Fruit fly (Drosophila melanogaster) Kc167 (cell line): ENCODE results near the gene CG31231.

Source experiments
- Myc ChIP-seq: fragments of >200 bp; optimal IDR thresholded peaks from 2 replicates; lab custom pipeline; 2017; ENCODE audit warnings: missing external identifiers
- Sin3A ChIP-seq: fragments of >200 bp; optimal IDR thresholded peaks from 2 replicates; lab custom pipeline; 2018; ENCODE audit warnings: missing external identifiers
- h ChIP-seq: fragments of >200 bp; optimal IDR thresholded peaks from 3 replicates; lab custom pipeline; 2018; ENCODE audit warnings: missing external identifiers
- insv ChIP-seq: fragments of >200 bp; optimal IDR thresholded peaks from 3 replicates; lab custom pipeline; 2018; ENCODE audit warnings: missing external identifiers
- psq ChIP-seq: fragments of >200 bp; optimal IDR thresholded peaks from 2 replicates; lab custom pipeline; 2017; ENCODE audit warnings: missing external identifiers
- ttk ChIP-seq: sonication (Bioruptor generic); optimal IDR thresholded peaks from 2 replicates; lab custom pipeline; 2017; ENCODE audit warnings: missing external identifiers

CG31231 gene

dm6 chr3R:18658945-18659642 is 6.1 kb upstream of the CG31231 start, which contains the start of the genes CG31224 and CstF64:
CG31224 (minus strand) TSS chr3R:18659309.
CstF64 (plus strand) TSS chr3R:18659618.
- no peak for TF ChIP-seq Sin3A (lab: Kevin White, UChicago)
- no peak for TF ChIP-seq psq
- TF ChIP-seq h, result no peak
- no peak for TF ChIP-seq ttk
- TF ChIP-seq insv (lab: Kevin White, UChicago), result no peak
- TF ChIP-seq Myc, result no peak

DNA sequence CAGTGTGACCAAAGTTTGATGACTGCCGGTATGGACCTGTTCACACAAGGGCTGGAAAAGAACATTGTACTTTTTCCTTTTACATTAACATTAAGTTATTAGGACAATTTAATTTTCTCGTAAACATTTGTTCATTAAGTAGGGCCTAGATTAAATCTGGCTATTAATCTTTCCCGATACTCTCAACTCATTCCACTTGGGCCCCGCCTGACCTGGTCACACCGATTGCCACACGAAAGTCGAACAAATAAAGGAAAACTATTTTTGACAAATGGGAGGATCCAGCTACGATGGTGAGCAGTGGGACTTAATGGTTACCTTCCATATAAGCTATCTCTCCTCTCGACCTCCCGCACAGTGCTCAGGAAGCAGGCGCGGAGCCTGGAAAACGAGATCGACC is 1.6 kb upstream of the CG31231 start, which contains the start of the genes Cpsf73 and Gos28:
Gene Cpsf73 (minus strand): TSS at position 28 of the 400 bp plus-strand sequence.
Gene Gos28 (plus strand): TSS at position 214 of the 400 bp plus-strand sequence.
- TF ChIP-seq insv (lab: Kevin White, UChicago) (no peak), Sin3A (lab: Kevin White, UChicago) (no peak), Myc (no peak), psq (no peak), ttk (no peak), h (no peak)

dm6 chr3R:18667659-18668248 is 2.6 kb downstream of the CG31231 start, which contains the start of gene CG31229:
CG31229 (plus strand) TSS chr3R:18667852.
- TF ChIP-seq ttk, result no peak
- no peak for TF ChIP-seq insv (lab: Kevin White, UChicago)
- TF ChIP-seq h, result no peak
- no peak for TF ChIP-seq Sin3A (lab: Kevin White, UChicago)
- no peak for TF ChIP-seq psq
- no peak for TF ChIP-seq Myc

- TF ChIP-seq h, result no peak
- TF ChIP-seq Myc, result no peak
- no peak for TF ChIP-seq Sin3A (lab: Kevin White, UChicago)
- no peak for TF ChIP-seq psq
- TF ChIP-seq insv (lab: Kevin White, UChicago), result no peak
- TF ChIP-seq ttk, result no peak
These were observed 4.0 kb downstream of the CG31231 start, which contains the start of gene CG7702 for dm6 chr3R:18669152-18669551. CG7702 (plus strand) TSS chr3R:18669390.

dm6 chr3R:18669812-18670211 is 4.7 kb downstream of the CG31231 start:
- TF ChIP-seq psq (no peak), insv (lab: Kevin White, UChicago) (no peak), ttk (no peak), Myc (no peak), Sin3A (lab: Kevin White, UChicago) (no peak)

DNA sequence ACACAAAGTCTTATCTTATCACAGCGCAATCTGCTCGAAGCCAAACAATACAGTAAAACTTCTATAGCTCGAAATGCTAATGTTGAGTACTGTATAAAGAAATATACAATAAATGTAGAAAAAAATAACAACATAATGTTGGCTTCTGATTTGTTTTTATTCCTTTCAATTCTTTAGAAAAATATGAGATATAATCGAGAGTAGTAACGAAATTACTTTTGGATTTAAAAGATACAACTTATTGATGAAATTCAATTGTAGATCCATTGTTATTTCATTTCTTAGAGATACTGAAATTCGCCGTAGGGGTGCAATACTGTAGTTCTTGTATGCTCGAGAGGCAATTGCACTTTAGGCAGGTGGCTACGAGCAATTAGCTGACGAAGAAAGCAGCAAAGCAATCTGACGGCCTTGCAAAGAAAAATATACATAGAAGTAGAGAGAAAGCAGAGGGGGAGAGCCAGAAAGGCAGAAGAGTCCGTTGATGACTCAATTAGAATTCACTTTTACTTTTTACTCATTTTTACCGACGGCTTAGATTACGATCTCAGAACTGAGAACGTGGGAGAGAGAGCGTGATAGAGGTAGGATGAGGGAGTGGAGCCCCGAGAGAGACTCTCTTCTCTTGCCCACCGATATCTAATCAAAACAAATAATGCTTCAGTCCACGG is 5.4 kb downstream of the CG31231 start:
- TF ChIP-seq h, result no peak
- TF ChIP-seq ttk, result no peak
- TF ChIP-seq insv (lab: Kevin White, UChicago), result no peak
- TF ChIP-seq Myc, result no peak
- TF ChIP-seq psq, result no peak
- no peak for TF ChIP-seq Sin3A (lab: Kevin White, UChicago)

DNA sequence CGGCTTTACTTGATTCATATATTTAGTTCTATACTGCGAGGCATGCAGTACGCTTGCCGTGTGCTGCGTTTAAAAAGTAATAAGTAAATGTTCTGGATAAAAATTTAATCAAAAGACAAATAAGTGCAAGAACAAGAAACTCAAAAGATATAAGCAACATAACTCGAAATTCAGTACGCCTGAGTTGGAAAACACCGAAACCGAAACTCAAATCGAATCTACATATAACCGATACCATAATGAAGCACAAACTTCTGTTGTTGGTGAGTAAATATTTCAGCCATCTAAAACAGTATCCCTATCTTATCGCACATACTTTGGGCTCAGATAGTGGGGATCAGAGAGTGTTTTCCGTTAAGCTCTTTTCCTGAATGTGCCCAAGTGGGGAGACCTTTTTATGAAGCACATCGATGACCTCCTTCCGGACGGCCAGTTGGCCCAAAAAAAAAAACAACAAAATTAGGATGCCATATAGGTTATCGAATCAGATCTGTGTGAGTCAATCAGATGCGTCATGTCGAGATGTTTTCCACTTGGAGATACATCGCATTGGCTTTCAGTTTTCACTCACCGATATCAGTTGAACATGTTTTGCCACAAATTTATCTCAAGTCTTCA is 6.1 kb downstream of the CG31231 start, which contains the start of gene CG31230:
Gene CG31230 (plus strand): TSS at position 568 of the 618 bp plus-strand sequence.
- TF ChIP-seq Sin3A (lab: Kevin White, UChicago), result no peak
- no peak for TF ChIP-seq Myc
- no peak for TF ChIP-seq psq

- no peak for TF ChIP-seq psq
- no peak for TF ChIP-seq h
- no peak for TF ChIP-seq Sin3A (lab: Kevin White, UChicago)
- TF ChIP-seq ttk, result no peak
- no peak for TF ChIP-seq insv (lab: Kevin White, UChicago)
- TF ChIP-seq Myc, result no peak
These were observed 12.4 kb downstream of the CG31231 start, which contains the start of the genes dind and CG7706 for dm6 chr3R:18677500-18677940. dind (minus strand) TSS chr3R:18677539. CG7706 (plus strand) TSS chr3R:18677818.

dm6 chr3R:18680332-18680731 is 15.2 kb downstream of the CG31231 start, which contains the start of the genes CG46318 and ChT:
CG46318 (plus strand) TSS chr3R:18680604.
ChT (plus strand) TSS chr3R:18680604.
- no peak for TF ChIP-seq h
- TF ChIP-seq Myc, result no peak
- TF ChIP-seq Sin3A (lab: Kevin White, UChicago), result no peak
- no peak for TF ChIP-seq ttk
- no peak for TF ChIP-seq insv (lab: Kevin White, UChicago)
- no peak for TF ChIP-seq psq

DNA sequence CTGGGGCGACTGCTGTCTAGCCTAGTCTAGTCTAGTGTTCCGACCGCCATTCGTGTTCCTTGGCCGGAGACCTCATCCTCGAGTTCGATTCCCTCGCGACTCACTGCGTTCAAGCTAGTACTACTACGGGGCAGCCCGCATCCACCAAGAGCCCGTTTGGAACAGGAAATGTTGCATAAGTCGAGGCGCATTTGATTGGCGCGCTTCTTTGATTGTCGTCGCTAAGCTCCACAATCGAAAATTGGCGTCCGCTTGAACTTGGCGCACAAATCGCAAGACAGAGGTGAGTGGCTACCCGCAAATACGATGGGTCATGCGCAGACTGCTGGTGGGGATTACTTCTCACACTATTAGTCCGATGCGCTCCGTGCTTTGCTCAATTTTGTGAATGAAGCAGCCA is 15.9 kb downstream of the CG31231 start:
- TF ChIP-seq Sin3A (lab: Kevin White, UChicago) (no peak), insv (lab: Kevin White, UChicago) (no peak), Myc (no peak), ttk (no peak), psq (no peak)

- TF ChIP-seq insv (lab: Kevin White, UChicago) (no peak), Myc (no peak), Sin3A (lab: Kevin White, UChicago) (no peak), h (no peak), psq (no peak), ttk (no peak)
These were observed 27.5 kb downstream of the CG31231 start, which contains the start of gene Muc91C for dm6 chr3R:18692619-18693018. Muc91C (minus strand) TSS chr3R:18692719.

DNA sequence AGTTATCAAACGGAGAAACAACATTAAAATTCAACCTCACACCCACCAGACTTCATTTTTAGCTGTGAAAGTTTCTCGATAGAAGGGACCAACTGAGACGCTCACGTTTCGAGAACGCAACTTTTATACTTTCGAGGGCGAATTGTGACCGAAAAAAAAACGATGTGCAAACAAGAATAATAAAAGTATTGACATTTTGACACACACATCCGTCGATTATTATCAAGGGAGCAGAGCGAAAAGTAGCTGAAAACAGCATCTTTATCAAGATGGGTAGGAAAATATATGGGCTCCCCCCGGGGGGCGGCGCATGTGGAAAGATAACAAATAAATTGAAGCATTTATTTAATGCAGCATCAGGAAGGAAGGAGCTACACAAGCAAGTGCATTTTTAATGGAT is 28.4 kb downstream of the CG31231 start, which contains the start of gene CG14300:
Gene CG14300 (minus strand): TSS at position 101 of the 400 bp plus-strand sequence.
- no peak for TF ChIP-seq psq
- no peak for TF ChIP-seq Myc
- no peak for TF ChIP-seq insv (lab: Kevin White, UChicago)
- no peak for TF ChIP-seq h
- TF ChIP-seq ttk, result no peak
- TF ChIP-seq Sin3A (lab: Kevin White, UChicago), result no peak
